Worm (Caenorhabditis elegans): ENCODE data around the gene spo-11.

DNA sequence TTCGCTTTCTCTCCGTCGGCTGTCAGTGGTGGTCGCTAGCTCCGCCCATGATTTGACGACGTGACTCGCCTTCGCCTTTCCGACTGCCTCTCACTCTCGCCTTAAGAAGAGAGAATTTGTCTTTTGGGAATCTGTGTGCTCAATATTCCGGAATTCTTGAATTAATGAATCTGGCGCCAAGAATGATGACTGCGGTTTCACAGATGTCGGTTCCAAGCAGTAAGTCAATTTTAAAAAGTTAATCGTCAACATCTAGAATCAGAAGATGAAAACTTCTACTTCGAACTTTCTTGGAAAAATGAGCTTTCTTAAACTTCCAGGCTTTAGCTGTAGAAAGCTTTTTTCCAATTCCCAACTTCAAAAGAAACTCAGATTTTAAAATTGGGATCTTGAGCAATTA is 45.0 kb upstream of the spo-11 start, which contains the start of gene nhr-67:
- TF ChIP-seq ceh-16 (tag; optimal IDR thresholded peaks at IDR 0.05), result no peak
- TF ChIP-seq nhr-237 (tag; optimal IDR thresholded peaks at IDR 0.05), result no peak
- no peak for TF ChIP-seq gmeb-1 (tag; optimal IDR thresholded peaks at IDR 0.05)
- TF ChIP-seq nhr-6 (tag; optimal IDR thresholded peaks at IDR 0.05), result no peak
- TF ChIP-seq aly-2 (tag; optimal IDR thresholded peaks at IDR 0.05), result no peak
- TF ChIP-seq C34F6.9 (tag; optimal IDR thresholded peaks at IDR 0.05), result no peak
- no peak for TF ChIP-seq egl-27 (tag; optimal IDR thresholded peaks at IDR 0.05)
- no peak for TF ChIP-seq nhr-12 (tag; optimal IDR thresholded peaks at IDR 0.05)
- no peak for TF ChIP-seq zag-1 (tag; optimal IDR thresholded peaks at IDR 0.05)
- no peak for TF ChIP-seq crh-2 (tag; optimal IDR thresholded peaks at IDR 0.05)
- TF ChIP-seq lin-11 (tag; optimal IDR thresholded peaks at IDR 0.05), result no peak
- no peak for TF ChIP-seq skn-1 (tag; optimal IDR thresholded peaks at IDR 0.05)

Data from whole organism, L2 larva.